Fruit fly (Drosophila melanogaster) whole organism, embryonic: ENCODE measurements around the gene Osi6.

Experiments used
- CG1024 ChIP-seq: fragments of 200-800 bp; sonication (Bioruptor generic); IDR thresholded peaks from 2 replicates; pipeline ENCODE4 v1.3.6; 2022; ENCODE audit warnings: missing biosample characterization, missing genetic modification characterization
- CG12769 ChIP-seq: fragments of 200-800 bp; sonication (Bioruptor generic); optimal IDR thresholded peaks from 2 replicates; lab custom pipeline; 2019; ENCODE audit warnings: missing biosample characterization, mild to moderate bottlenecking, missing genetic modification characterization, moderate library complexity
- CG30403 ChIP-seq: fragments of 200-800 bp; sonication (Bioruptor generic); optimal IDR thresholded peaks from 3 replicates; lab custom pipeline; 2016; ENCODE audit warnings: missing biosample characterization, missing genetic modification characterization
- CG43689 ChIP-seq: fragments of 200-800 bp; sonication (Bioruptor generic); IDR thresholded peaks from 2 replicates; pipeline ENCODE4 v1.3.6; 2022; ENCODE audit warnings: missing biosample characterization, missing genetic modification characterization
- CG6272 ChIP-seq: fragments of 200-800 bp; sonication (Bioruptor generic); IDR thresholded peaks from 2 replicates; pipeline ENCODE4 v1.3.6; 2022; ENCODE audit warnings: missing biosample characterization, missing genetic modification characterization
- Nf-YB ChIP-seq: fragments of 200-800 bp; sonication (Bioruptor generic); optimal IDR thresholded peaks from 3 replicates; lab custom pipeline; 2019; ENCODE audit warnings: missing biosample characterization, mild to moderate bottlenecking, missing genetic modification characterization, moderate library complexity
- cato ChIP-seq: fragments of 200-800 bp; sonication (Bioruptor generic); optimal IDR thresholded peaks from 2 replicates; lab custom pipeline; 2016; ENCODE audit warnings: missing biosample characterization, missing genetic modification characterization, borderline replicate concordance
- dpn ChIP-seq, 2 experiments: fragments of 200-800 bp; sonication (Bioruptor generic); optimal IDR thresholded peaks; 3 replicates each; lab custom pipeline; 2016; ENCODE audit warnings: missing biosample characterization in 2 of 2, missing genetic modification characterization in 2 of 2
- eve ChIP-seq, 2 experiments: fragments of >200 bp; optimal IDR thresholded peaks; 2 replicates each; lab custom pipeline; 2017; ENCODE audit warnings: missing biosample characterization in 2 of 2, missing genetic modification characterization in 2 of 2
- odd ChIP-seq: fragments of 200-800 bp; sonication (Bioruptor generic); optimal IDR thresholded peaks from 2 replicates; lab custom pipeline; 2017; ENCODE audit warnings: missing biosample characterization, mild to moderate bottlenecking, missing genetic modification characterization

dm6 chr3R:6222119-6222518, 12.4 kb upstream of the Osi6 start:
- TF ChIP-seq CG30403 (GFP tag; lab: Kevin White, UChicago), result no peak
- TF ChIP-seq Nf-YB (GFP tag; lab: Kevin White, UChicago), result no peak
- no peak for TF ChIP-seq CG43689 (GFP tag; lab: Robert Waterston, UW)
- no peak for TF ChIP-seq eve (GFP tag; optimal IDR thresholded peaks at IDR 0.05; lab: Kevin White, UChicago)
- TF ChIP-seq CG1024, result no peak
- no peak for TF ChIP-seq CG6272 (GFP tag; lab: Robert Waterston, UW)
- TF ChIP-seq dpn (GFP tag; optimal IDR thresholded peaks at IDR 0.05; lab: Kevin White, UChicago), result no peak
- TF ChIP-seq cato (GFP tag; lab: Kevin White, UChicago), result no peak
- TF ChIP-seq CG12769 (tag; lab: Kevin White, UChicago), result no peak
- TF ChIP-seq odd, result no peak
